Fruit fly (Drosophila melanogaster) whole organism, embryonic: ENCODE measurements around the gene His3.3B.

ENCODE experiments used
- C15 ChIP-seq: fragments of 200-800 bp; sonication (Bioruptor generic); IDR thresholded peaks from 3 replicates; pipeline ENCODE4 v1.3.6; 2022; ENCODE audit warnings: missing biosample characterization, missing genetic modification characterization
- CG10979 ChIP-seq: fragments of 200-800 bp; sonication (Bioruptor generic); optimal IDR thresholded peaks from 2 replicates; lab custom pipeline; 2018; ENCODE audit warnings: missing biosample characterization, mild to moderate bottlenecking, missing genetic modification characterization, moderate library complexity
- CG12071 ChIP-seq: fragments of 200-800 bp; sonication (Bioruptor generic); optimal IDR thresholded peaks from 3 replicates; lab custom pipeline; 2018; ENCODE audit warnings: missing biosample characterization, mild to moderate bottlenecking, missing genetic modification characterization
- CG12236 ChIP-seq: fragments of 200-800 bp; sonication (Bioruptor generic); optimal IDR thresholded peaks from 2 replicates; lab custom pipeline; 2016; ENCODE audit warnings: missing biosample characterization, missing genetic modification characterization
- CG14860 ChIP-seq: fragments of 200-800 bp; sonication (Bioruptor generic); IDR thresholded peaks from 3 replicates; pipeline ENCODE4 v1.3.6; 2022; ENCODE audit warnings: missing biosample characterization, missing genetic modification characterization; ENCODE audit not compliant: partially characterized antibody
- CG14965 ChIP-seq: fragments of 200-800 bp; sonication (Bioruptor generic); optimal IDR thresholded peaks from 2 replicates; lab custom pipeline; 2016; ENCODE audit warnings: missing biosample characterization, missing genetic modification characterization, borderline replicate concordance
- CG15601 ChIP-seq: fragments of 200-800 bp; sonication (Bioruptor generic); optimal IDR thresholded peaks from 3 replicates; lab custom pipeline; 2019; ENCODE audit warnings: missing biosample characterization, mild to moderate bottlenecking, missing genetic modification characterization, moderate library complexity
- CG17186 ChIP-seq: fragments of 200-800 bp; sonication (Bioruptor generic); optimal IDR thresholded peaks from 3 replicates; lab custom pipeline; 2017; ENCODE audit warnings: missing biosample characterization, missing genetic modification reagents, missing genetic modification characterization
- CG17385 ChIP-seq: fragments of 200-800 bp; sonication (Bioruptor generic); optimal IDR thresholded peaks from 3 replicates; lab custom pipeline; 2018; ENCODE audit warnings: missing biosample characterization, mild to moderate bottlenecking, missing genetic modification characterization
- CG2116 ChIP-seq: fragments of 200-800 bp; sonication (Bioruptor generic); optimal IDR thresholded peaks from 3 replicates; lab custom pipeline; 2018; ENCODE audit warnings: missing biosample characterization, mild to moderate bottlenecking, missing genetic modification characterization
- CG2712 ChIP-seq: fragments of 200-800 bp; optimal IDR thresholded peaks from 3 replicates; lab custom pipeline; 2019; ENCODE audit warnings: missing biosample characterization, mild to moderate bottlenecking, missing genetic modification characterization, moderate library complexity
- CG4282 ChIP-seq: fragments of 200-800 bp; sonication (Bioruptor generic); optimal IDR thresholded peaks from 2 replicates; lab custom pipeline; 2016; ENCODE audit warnings: missing biosample characterization, missing genetic modification characterization
- CG43689 ChIP-seq: fragments of 200-800 bp; sonication (Bioruptor generic); IDR thresholded peaks from 2 replicates; pipeline ENCODE4 v1.3.6; 2022; ENCODE audit warnings: missing biosample characterization, missing genetic modification characterization
- CG7928 ChIP-seq: fragments of 200-800 bp; sonication (Bioruptor generic); optimal IDR thresholded peaks from 2 replicates; lab custom pipeline; 2017; ENCODE audit warnings: missing biosample characterization, mild to moderate bottlenecking, missing genetic modification characterization
- CG7987 ChIP-seq: fragments of 200-800 bp; sonication (Bioruptor generic); optimal IDR thresholded peaks from 2 replicates; lab custom pipeline; 2018; ENCODE audit warnings: missing biosample characterization, mild to moderate bottlenecking, missing genetic modification characterization, moderate library complexity
- CG8924 ChIP-seq: fragments of 200-800 bp; optimal IDR thresholded peaks from 3 replicates; lab custom pipeline; 2019; ENCODE audit warnings: missing biosample characterization, mild to moderate bottlenecking, missing genetic modification characterization, moderate library complexity
- CG9876 ChIP-seq: fragments of 200-800 bp; sonication (Bioruptor generic); optimal IDR thresholded peaks from 2 replicates; lab custom pipeline; 2016; ENCODE audit warnings: missing biosample characterization, missing genetic modification characterization
- D19A ChIP-seq: fragments of 200-800 bp; optimal IDR thresholded peaks from 3 replicates; lab custom pipeline; 2019; ENCODE audit warnings: missing biosample characterization, mild to moderate bottlenecking, missing genetic modification characterization, moderate library complexity
- Drgx ChIP-seq: fragments of 200-800 bp; sonication (Bioruptor generic); IDR thresholded peaks from 2 replicates; pipeline ENCODE4 v1.3.6; 2022; ENCODE audit warnings: missing biosample characterization, missing genetic modification characterization
- Ets97D ChIP-seq: fragments of 200-800 bp; sonication (Bioruptor generic); optimal IDR thresholded peaks from 3 replicates; lab custom pipeline; 2016; ENCODE audit warnings: missing biosample characterization, missing genetic modification characterization
- Gug ChIP-seq: fragments of 200-800 bp; sonication (Bioruptor generic); IDR thresholded peaks from 4 replicates; pipeline ENCODE4 v1.3.6; 2022; ENCODE audit warnings: missing biosample characterization, missing genetic modification characterization
- H15 ChIP-seq: fragments of 200-800 bp; sonication (Bioruptor generic); IDR thresholded peaks from 3 replicates; pipeline ENCODE4 v1.3.6; 2022; ENCODE audit warnings: missing biosample characterization, missing genetic modification characterization
- H2.0 ChIP-seq: fragments of 200-800 bp; sonication (Bioruptor generic); IDR thresholded peaks from 2 replicates; pipeline ENCODE4 v1.3.6; 2022; ENCODE audit warnings: missing biosample characterization, missing genetic modification characterization
- HLH3B ChIP-seq: fragments of 200-800 bp; sonication (Bioruptor generic); IDR thresholded peaks from 2 replicates; pipeline ENCODE4 v1.3.6; 2022; ENCODE audit warnings: missing biosample characterization, missing genetic modification characterization
- Hey ChIP-seq: fragments of 200-800 bp; sonication (Bioruptor generic); optimal IDR thresholded peaks from 3 replicates; lab custom pipeline; 2018; ENCODE audit warnings: missing biosample characterization, mild to moderate bottlenecking, missing genetic modification characterization
- Hr51 ChIP-seq, 2 experiments: fragments of 200-800 bp; sonication (Bioruptor generic); optimal IDR thresholded peaks; 2 replicates in 1 of 2; 3 replicates in 1 of 2; lab custom pipeline; 2016 to 2018; ENCODE audit warnings: missing biosample characterization in 2 of 2, missing genetic modification characterization in 2 of 2, mild to moderate bottlenecking in 1 of 2, moderate library complexity in 1 of 2
- Lpt ChIP-seq: fragments of >200 bp; optimal IDR thresholded peaks from 2 replicates; lab custom pipeline; 2018; ENCODE audit warnings: missing biosample characterization, missing genetic modification characterization
- MBD-R2 ChIP-seq: fragments of 200-800 bp; sonication (Bioruptor generic); IDR thresholded peaks from 2 replicates; pipeline ENCODE4 v1.3.6; 2022; ENCODE audit warnings: missing biosample characterization, missing genetic modification characterization
- Mad ChIP-seq: fragments of 200-800 bp; sonication (Bioruptor generic); optimal IDR thresholded peaks from 2 replicates; lab custom pipeline; 2016; ENCODE audit warnings: missing biosample characterization, missing genetic modification characterization
- Nf-YC ChIP-seq: fragments of 200-800 bp; optimal IDR thresholded peaks from 3 replicates; lab custom pipeline; 2019; ENCODE audit warnings: missing biosample characterization, mild to moderate bottlenecking, missing genetic modification characterization, moderate library complexity
- Pdp1 ChIP-seq, 2 experiments: fragments of 200-800 bp; sonication (Bioruptor generic); optimal IDR thresholded peaks; 3 replicates each; lab custom pipeline; 2016; ENCODE audit warnings: missing biosample characterization in 2 of 2, missing genetic modification characterization in 2 of 2, mild to moderate bottlenecking in 1 of 2, moderate library complexity in 1 of 2
- Poxn ChIP-seq: fragments of 200-800 bp; sonication (Bioruptor generic); IDR thresholded peaks from 2 replicates; pipeline ENCODE4 v1.3.6; 2022; ENCODE audit warnings: missing biosample characterization, missing genetic modification characterization
- Sry-β ChIP-seq: fragments of 200-800 bp; sonication (Bioruptor generic); optimal IDR thresholded peaks from 2 replicates; lab custom pipeline; 2018; ENCODE audit warnings: missing biosample characterization, mild to moderate bottlenecking, missing genetic modification characterization, moderate library complexity
- Usf ChIP-seq: fragments of 200-800 bp; sonication (Bioruptor generic); optimal IDR thresholded peaks from 2 replicates; lab custom pipeline; 2017; ENCODE audit warnings: missing genotype, missing biosample characterization, missing genetic modification characterization
- YL-1 ChIP-seq: fragments of 200-800 bp; sonication (Bioruptor generic); optimal IDR thresholded peaks from 3 replicates; lab custom pipeline; 2017; ENCODE audit warnings: missing biosample characterization, mild to moderate bottlenecking, missing genetic modification characterization
- bcd ChIP-seq: fragments of 200-800 bp; sonication (Bioruptor generic); optimal IDR thresholded peaks from 2 replicates; lab custom pipeline; 2017; ENCODE audit warnings: missing biosample characterization, mild to moderate bottlenecking, missing genetic modification characterization
- chn ChIP-seq: fragments of 200-800 bp; sonication (Bioruptor generic); optimal IDR thresholded peaks from 2 replicates; lab custom pipeline; 2016; ENCODE audit warnings: missing biosample characterization, missing genetic modification characterization
- dysf ChIP-seq: fragments of 200-800 bp; sonication (Bioruptor generic); IDR thresholded peaks from 3 replicates; pipeline ENCODE4 v1.3.6; 2022; ENCODE audit warnings: missing biosample characterization, missing genetic modification characterization
- fd102C ChIP-seq: fragments of 200-800 bp; sonication (Bioruptor generic); optimal IDR thresholded peaks from 2 replicates; lab custom pipeline; 2018; ENCODE audit warnings: missing biosample characterization, mild to moderate bottlenecking, missing genetic modification characterization, moderate library complexity
- gsb-n ChIP-seq: fragments of 200-800 bp; sonication (Bioruptor generic); optimal IDR thresholded peaks from 3 replicates; lab custom pipeline; 2018; ENCODE audit warnings: missing biosample characterization, mild to moderate bottlenecking, missing genetic modification characterization
- gt ChIP-seq: fragments of 200-800 bp; sonication (Bioruptor generic); IDR thresholded peaks from 2 replicates; pipeline ENCODE4 v1.3.6; 2022; ENCODE audit warnings: missing biosample characterization, missing genetic modification characterization
- org-1 ChIP-seq: fragments of 200-800 bp; sonication (Bioruptor generic); optimal IDR thresholded peaks from 2 replicates; lab custom pipeline; 2017; ENCODE audit warnings: missing biosample characterization, missing genetic modification characterization
- ranshi ChIP-seq: fragments of 200-800 bp; sonication (Bioruptor generic); IDR thresholded peaks from 2 replicates; pipeline ENCODE4 v1.3.6; 2022; ENCODE audit warnings: missing biosample characterization, missing genetic modification characterization
- shn ChIP-seq: fragments of 200-800 bp; sonication (Bioruptor generic); optimal IDR thresholded peaks from 3 replicates; lab custom pipeline; 2016; ENCODE audit warnings: missing biosample characterization, missing genetic modification characterization
- sob ChIP-seq: fragments of 200-800 bp; sonication (Bioruptor generic); IDR thresholded peaks from 2 replicates; pipeline ENCODE4 v1.3.6; 2022; ENCODE audit warnings: missing biosample characterization, missing genetic modification characterization
- sug ChIP-seq: fragments of 200-800 bp; optimal IDR thresholded peaks from 2 replicates; lab custom pipeline; 2019; ENCODE audit warnings: missing biosample characterization, mild to moderate bottlenecking, missing genetic modification characterization, moderate library complexity
- toy ChIP-seq: fragments of 200-800 bp; sonication (Bioruptor generic); IDR thresholded peaks from 2 replicates; pipeline ENCODE4 v1.3.6; 2022; ENCODE audit warnings: missing biosample characterization, missing genetic modification characterization
- trh ChIP-seq: fragments of 200-800 bp; sonication (Bioruptor generic); optimal IDR thresholded peaks from 2 replicates; lab custom pipeline; 2016; ENCODE audit warnings: missing biosample characterization, missing genetic modification characterization
- zen ChIP-seq: fragments of 200-800 bp; sonication (Bioruptor generic); optimal IDR thresholded peaks from 3 replicates; lab custom pipeline; 2018; ENCODE audit warnings: missing biosample characterization, mild to moderate bottlenecking, missing genetic modification characterization, moderate library complexity

Gene His3.3B

dm6 chrX:9109072-9109844 lies 47.2 kb downstream of the His3.3B start (continued):
- TF ChIP-seq CG2712 (tag; lab: Kevin White, UChicago) (peak; percentile 62), CG2116 (GFP tag; lab: Kevin White, UChicago) (peak; percentile 45), CG4282 (peak; percentile 82), Hey (no peak), CG14860 (GFP tag; lab: Robert Waterston, UW) (no peak), HLH3B (GFP tag; lab: Robert Waterston, UW) (0 out of 2 replicates have a peak, but pooled peaks have one; percentile 9), CG8924 (tag; lab: Kevin White, UChicago) (peak; percentile 61), trh (GFP tag; lab: Kevin White, UChicago) (no peak), C15 (GFP tag; lab: Robert Waterston, UW) (no peak), CG14965 (GFP tag; lab: Kevin White, UChicago) (no peak), org-1 (GFP tag; lab: Kevin White, UChicago) (peak; percentile 17), zen (tag; lab: Kevin White, UChicago) (peak; percentile 46), YL-1 (GFP tag; lab: Kevin White, UChicago) (peak; percentile 32), CG15601 (tag; lab: Kevin White, UChicago) (peak; percentile 31), Sry-β (no peak), CG12236 (GFP tag; lab: Kevin White, UChicago) (peak; percentile 40), toy (no peak), ranshi (peak; percentile 4; the same call in 1 of the 2 replicates), Poxn (no peak), H15 (no peak), Lpt (GFP tag; lab: Kevin White, UChicago) (no peak), sob (GFP tag; lab: Robert Waterston, UW) (peak; percentile 38; the same call in 1 of the 2 replicates), fd102C (GFP tag; lab: Kevin White, UChicago) (no peak), CG10979 (tag; lab: Kevin White, UChicago) (peak; percentile 44), chn (GFP tag; lab: Kevin White, UChicago) (peak; percentile 52), sug (tag; lab: Kevin White, UChicago) (no peak), H2.0 (GFP tag; lab: Robert Waterston, UW) (peak; percentile 36), Pdp1 (GFP tag; optimal IDR thresholded peaks at IDR 0.05; lab: Kevin White, UChicago) (peak; percentile 51 to 63), Drgx (GFP tag; lab: Robert Waterston, UW) (peak; percentile 53), CG9876 (GFP tag; lab: Kevin White, UChicago) (no peak), bcd (peak; percentile 55), Nf-YC (tag; lab: Kevin White, UChicago) (peak; percentile 36), CG12071 (GFP tag; lab: Kevin White, UChicago) (peak; percentile 17), CG17186 (GFP tag; lab: Kevin White, UChicago) (peak; percentile 10), Mad (GFP tag; lab: Kevin White, UChicago) (peak; percentile 49), D19A (tag; lab: Kevin White, UChicago) (no peak), CG7928 (GFP tag; lab: Kevin White, UChicago) (no peak), dysf (peak; percentile 60; the same call in 2 of the 3 replicates), Usf (GFP tag; lab: Kevin White, UChicago) (peak; percentile 41), CG43689 (GFP tag; lab: Robert Waterston, UW) (no peak), CG7987 (GFP tag; lab: Kevin White, UChicago) (no peak), shn (GFP tag; lab: Kevin White, UChicago) (peak; percentile 72), gt (GFP tag; lab: Robert Waterston, UW) (no peak), Hr51 (GFP tag; optimal IDR thresholded peaks at IDR 0.05; lab: Kevin White, UChicago) (peak in 1 of 2 experiments; percentile 59), Gug (GFP tag; lab: Robert Waterston, UW) (peak; percentile 5; the same call in 1 of the 4 replicates), CG17385 (GFP tag; lab: Kevin White, UChicago) (peak; percentile 36), Ets97D (peak; percentile 6), gsb-n (tag; lab: Kevin White, UChicago) (peak; percentile 40), MBD-R2 (GFP tag; lab: Robert Waterston, UW) (peak; percentile 36; the same call in 1 of the 2 replicates)
